Worm (Caenorhabditis elegans) whole organism, midembryonic: ENCODE results near the gene glna-2.

Source experiments
- cog-1 ChIP-seq: sonication (generic microtip); optimal IDR thresholded peaks from 2 replicates; lab custom pipeline; 2016; ENCODE audit warnings: missing genetic modification characterization, missing compliant biosample characterization
- flt-1 ChIP-seq: fragments of 200-800 bp; sonication (Bioruptor generic); IDR thresholded peaks from 2 replicates; pipeline ENCODE4 v1.3.6; 2022; ENCODE audit warnings: missing genetic modification characterization, missing compliant biosample characterization
- klf-2 ChIP-seq: fragments of 200-800 bp; sonication (Bioruptor generic); conservative IDR thresholded peaks from 2 replicates; pipeline ENCODE4 v1.3.6; 2022; ENCODE audit warnings: missing genetic modification reagents, missing genetic modification characterization, missing compliant biosample characterization

ce11 chrII:8012071-8013031 is 3.9 kb downstream of the glna-2 start, which contains the start of gene DH11.2:
- TF ChIP-seq cog-1 (tag; lab: Kevin White, UChicago) = no peak
- TF ChIP-seq flt-1 = no peak
- no peak for TF ChIP-seq klf-2 (GFP tag; lab: Robert Waterston, UW)
